Fruit fly (Drosophila melanogaster) whole organism, embryonic: Measurements from ENCODE around the gene CG9393.

Experiments
- Awh ChIP-seq: fragments of 200-800 bp; sonication (Bioruptor generic); IDR thresholded peaks from 2 replicates; pipeline ENCODE4, ENCODE4 v1.3.6; 2022; ENCODE audit warnings: missing biosample characterization, missing genetic modification characterization
- CG14050 ChIP-seq: fragments of 200-800 bp; sonication (Bioruptor generic); IDR thresholded peaks from 3 replicates; pipeline ENCODE4 v1.3.6; 2022; ENCODE audit warnings: missing biosample characterization, missing genetic modification characterization
- CG14667 ChIP-seq: fragments of 200-800 bp; sonication (Bioruptor generic); IDR thresholded peaks from 2 replicates; pipeline ENCODE4 v1.3.6; 2022; ENCODE audit warnings: missing biosample characterization, missing genetic modification characterization
- CG15479 ChIP-seq: fragments of 200-800 bp; sonication (Bioruptor generic); optimal IDR thresholded peaks from 3 replicates; lab custom pipeline; 2019; ENCODE audit warnings: missing biosample characterization, mild to moderate bottlenecking, missing genetic modification characterization, moderate library complexity
- CG1602 ChIP-seq: fragments of 200-800 bp; sonication (Bioruptor generic); optimal IDR thresholded peaks from 3 replicates; lab custom pipeline; 2016; ENCODE audit warnings: missing biosample characterization, missing genetic modification characterization
- CG17186 ChIP-seq: fragments of 200-800 bp; sonication (Bioruptor generic); optimal IDR thresholded peaks from 3 replicates; lab custom pipeline; 2017; ENCODE audit warnings: missing biosample characterization, missing genetic modification reagents, missing genetic modification characterization
- CG2889 ChIP-seq: fragments of 200-800 bp; sonication (Bioruptor generic); IDR thresholded peaks from 3 replicates; pipeline ENCODE4 v1.3.6; 2022; ENCODE audit warnings: missing biosample characterization, missing genetic modification characterization
- CG31224 ChIP-seq: fragments of 200-800 bp; sonication (Bioruptor generic); IDR thresholded peaks from 2 replicates; pipeline ENCODE4 v1.3.6; 2022; ENCODE audit warnings: missing biosample characterization, missing genetic modification characterization
- CG31365 ChIP-seq: fragments of 200-800 bp; sonication (Bioruptor generic); optimal IDR thresholded peaks from 2 replicates; lab custom pipeline; 2018; ENCODE audit warnings: missing biosample characterization, mild to moderate bottlenecking, missing genetic modification characterization
- CG31441 ChIP-seq: fragments of 200-800 bp; sonication (Bioruptor generic); IDR thresholded peaks from 2 replicates; pipeline ENCODE4 v1.3.6; 2022; ENCODE audit warnings: missing biosample characterization, missing genetic modification characterization
- CG3995 ChIP-seq: fragments of 200-800 bp; sonication (Bioruptor generic); optimal IDR thresholded peaks from 3 replicates; lab custom pipeline; 2016; ENCODE audit warnings: missing biosample characterization, missing genetic modification characterization
- CG4328 ChIP-seq: fragments of 200-800 bp; sonication (Bioruptor generic); optimal IDR thresholded peaks from 3 replicates; lab custom pipeline; 2017; ENCODE audit warnings: missing biosample characterization, missing genetic modification reagents, missing genetic modification characterization
- CG4730 ChIP-seq: fragments of 200-800 bp; sonication (Bioruptor generic); IDR thresholded peaks from 2 replicates; pipeline ENCODE4 v1.3.6; 2022; ENCODE audit warnings: missing biosample characterization, missing genetic modification characterization
- CG4820 ChIP-seq: fragments of 200-800 bp; sonication (Bioruptor generic); optimal IDR thresholded peaks from 3 replicates; lab custom pipeline; 2016; ENCODE audit warnings: missing biosample characterization, missing genetic modification characterization
- CG5245 ChIP-seq: fragments of 200-800 bp; sonication (Bioruptor generic); optimal IDR thresholded peaks from 3 replicates; lab custom pipeline; 2016; ENCODE audit warnings: missing biosample characterization, missing genetic modification characterization
- CG6254 ChIP-seq: fragments of 200-800 bp; sonication (Bioruptor generic); optimal IDR thresholded peaks from 3 replicates; lab custom pipeline; 2017; ENCODE audit warnings: mild to moderate bottlenecking, missing biosample characterization, missing genetic modification reagents, missing genetic modification characterization
- CG6765 ChIP-seq: fragments of 200-800 bp; sonication (Bioruptor generic); optimal IDR thresholded peaks from 3 replicates; lab custom pipeline; 2017; ENCODE audit warnings: missing biosample characterization, mild to moderate bottlenecking, missing genetic modification characterization
- CG7372 ChIP-seq: fragments of 200-800 bp; sonication (Bioruptor generic); IDR thresholded peaks from 2 replicates; pipeline ENCODE4 v1.3.6; 2022; ENCODE audit warnings: missing biosample characterization, missing genetic modification characterization
- CG7745 ChIP-seq: fragments of 200-800 bp; sonication (Bioruptor generic); optimal IDR thresholded peaks from 2 replicates; lab custom pipeline; 2018; ENCODE audit warnings: missing biosample characterization, mild to moderate bottlenecking, missing genetic modification characterization, moderate library complexity
- CG7839 ChIP-seq: fragments of 200-800 bp; sonication (Bioruptor generic); optimal IDR thresholded peaks from 3 replicates; lab custom pipeline; 2018; ENCODE audit warnings: missing biosample characterization, mild to moderate bottlenecking, missing genetic modification characterization, moderate library complexity
- CG8478 ChIP-seq: fragments of >200 bp; optimal IDR thresholded peaks from 2 replicates; lab custom pipeline; 2018
- CG8944 ChIP-seq: fragments of 200-800 bp; sonication (Bioruptor generic); optimal IDR thresholded peaks from 3 replicates; lab custom pipeline; 2016; ENCODE audit warnings: missing biosample characterization, missing genetic modification characterization
- CG9609 ChIP-seq: fragments of 200-800 bp; sonication (Bioruptor generic); optimal IDR thresholded peaks from 3 replicates; lab custom pipeline; 2016; ENCODE audit warnings: missing biosample characterization, missing genetic modification characterization
- Camta ChIP-seq: fragments of 200-800 bp; sonication (Bioruptor generic); optimal IDR thresholded peaks from 2 replicates; lab custom pipeline; 2016; ENCODE audit warnings: missing biosample characterization, missing genetic modification characterization
- CkIIα-i1 ChIP-seq: fragments of 200-800 bp; sonication (Bioruptor generic); IDR thresholded peaks from 2 replicates; pipeline ENCODE4 v1.3.6; 2022; ENCODE audit warnings: missing biosample characterization, missing genetic modification characterization
- Eip74EF ChIP-seq, 2 experiments: fragments of 200-800 bp in 1 of 2; fragments of >200 bp in 1 of 2; sonication (Bioruptor generic) in 1 of 2; optimal IDR thresholded peaks; 2 replicates each; lab custom pipeline; 2017 to 2019; ENCODE audit warnings: missing biosample characterization in 2 of 2, missing genetic modification characterization in 2 of 2, mild to moderate bottlenecking in 1 of 2, moderate library complexity in 1 of 2
- Ets65A ChIP-seq: fragments of 200-800 bp; sonication (Bioruptor generic); peaks from one replicate; lab custom pipeline; 2016; ENCODE audit warnings: missing biosample characterization, missing genetic modification characterization
- GATAe ChIP-seq: fragments of 200-800 bp; sonication (Bioruptor generic); conservative IDR thresholded peaks from 2 replicates; pipeline ENCODE4 v1.3.6; 2022; ENCODE audit warnings: missing biosample characterization, missing genetic modification characterization
- Gsc ChIP-seq: fragments of 200-800 bp; sonication (Bioruptor generic); IDR thresholded peaks from 2 replicates; pipeline ENCODE4 v1.3.6; 2022; ENCODE audit warnings: missing biosample characterization, missing genetic modification characterization
- H2.0 ChIP-seq: fragments of 200-800 bp; sonication (Bioruptor generic); IDR thresholded peaks from 2 replicates; pipeline ENCODE4 v1.3.6; 2022; ENCODE audit warnings: missing biosample characterization, missing genetic modification characterization
- HmgZ ChIP-seq: fragments of 200-800 bp; sonication (Bioruptor generic); optimal IDR thresholded peaks from 2 replicates; lab custom pipeline; 2018; ENCODE audit warnings: missing biosample characterization, mild to moderate bottlenecking, missing genetic modification characterization
- Meics ChIP-seq: fragments of 200-800 bp; sonication (Bioruptor generic); optimal IDR thresholded peaks from 2 replicates; lab custom pipeline; 2017; ENCODE audit warnings: missing biosample characterization, mild to moderate bottlenecking, missing genetic modification characterization
- Taf1 ChIP-seq: fragments of 200-800 bp; sonication (Bioruptor generic); IDR thresholded peaks from 2 replicates; pipeline ENCODE4 v1.3.6; 2022; ENCODE audit warnings: missing biosample characterization, missing genetic modification characterization
- bsh ChIP-seq, 2 experiments: fragments of 200-800 bp; sonication (Bioruptor generic); optimal IDR thresholded peaks; 2 replicates each; lab custom pipeline; 2017 to 2018; ENCODE audit warnings: mild to moderate bottlenecking in 2 of 2, missing biosample characterization in 2 of 2, missing genetic modification characterization in 2 of 2, moderate library complexity in 1 of 2
- btn ChIP-seq: fragments of 200-800 bp; sonication (Bioruptor generic); optimal IDR thresholded peaks from 2 replicates; lab custom pipeline; 2016; ENCODE audit warnings: missing biosample characterization, missing genetic modification characterization
- chif ChIP-seq, 2 experiments: fragments of 200-800 bp; sonication (Bioruptor generic); optimal IDR thresholded peaks; 3 replicates each; lab custom pipeline; 2016; ENCODE audit warnings: missing biosample characterization in 2 of 2, missing genetic modification characterization in 2 of 2
- crc ChIP-seq: fragments of 200-800 bp; sonication (Bioruptor generic); optimal IDR thresholded peaks from 2 replicates; lab custom pipeline; 2016; ENCODE audit warnings: missing biosample characterization, missing genetic modification characterization
- ems ChIP-seq: fragments of 200-800 bp; sonication (Bioruptor generic); optimal IDR thresholded peaks from 3 replicates; lab custom pipeline; 2016; ENCODE audit warnings: missing biosample characterization, missing genetic modification characterization
- en ChIP-seq: fragments of 200-800 bp; sonication (Bioruptor generic); optimal IDR thresholded peaks from 2 replicates; lab custom pipeline; 2016; ENCODE audit warnings: missing biosample characterization, missing genetic modification characterization
- eve ChIP-seq, 2 experiments: fragments of >200 bp; optimal IDR thresholded peaks; 2 replicates each; lab custom pipeline; 2017; ENCODE audit warnings: missing biosample characterization in 2 of 2, missing genetic modification characterization in 2 of 2
- fd96Cb ChIP-seq: fragments of 200-800 bp; sonication (Bioruptor generic); optimal IDR thresholded peaks from 2 replicates; lab custom pipeline; 2018; ENCODE audit warnings: missing biosample characterization, mild to moderate bottlenecking, missing genetic modification characterization, moderate library complexity
- gce ChIP-seq: fragments of 200-800 bp; sonication (Bioruptor generic); IDR thresholded peaks from 3 replicates; pipeline ENCODE4 v1.3.6; 2022; ENCODE audit warnings: missing biosample characterization, missing genetic modification characterization
- jigr1 ChIP-seq: fragments of 200-800 bp; sonication (Bioruptor generic); IDR thresholded peaks from 3 replicates; pipeline ENCODE4 v1.3.6; 2022; ENCODE audit warnings: missing biosample characterization, missing genetic modification characterization
- jumu ChIP-seq: fragments of 200-800 bp; sonication (Bioruptor generic); optimal IDR thresholded peaks from 3 replicates; lab custom pipeline; 2016; ENCODE audit warnings: missing biosample characterization, missing genetic modification characterization
- knrl ChIP-seq: fragments of 200-800 bp; sonication (Bioruptor generic); IDR thresholded peaks from 3 replicates; pipeline ENCODE4 v1.3.6; 2022; ENCODE audit warnings: missing biosample characterization, missing genetic modification characterization; ENCODE audit not compliant: partially characterized antibody
- lov ChIP-seq, 2 experiments: fragments of 200-800 bp in 1 of 2; fragments of >200 bp in 1 of 2; sonication (Bioruptor generic) in 1 of 2; IDR thresholded peaks in 1 of 2; optimal IDR thresholded peaks in 1 of 2; 2 replicates in 1 of 2; 3 replicates in 1 of 2; pipeline versions ENCODE4 v1.3.6 to Lab custom; 2017 to 2022; ENCODE audit warnings: missing biosample characterization in 1 of 2, missing genetic modification characterization in 1 of 2
- mam ChIP-seq: fragments of 200-800 bp; sonication (Bioruptor generic); optimal IDR thresholded peaks from 3 replicates; lab custom pipeline; 2016; ENCODE audit warnings: missing biosample characterization, missing genetic modification characterization
- sens-2 ChIP-seq: fragments of 200-800 bp; sonication (Bioruptor generic); IDR thresholded peaks from 2 replicates; pipeline ENCODE4 v1.3.6; 2022; ENCODE audit warnings: missing biosample characterization, missing genetic modification characterization
- sqz ChIP-seq: fragments of 200-800 bp; sonication (Bioruptor generic); optimal IDR thresholded peaks from 3 replicates; lab custom pipeline; 2018; ENCODE audit warnings: missing biosample characterization, mild to moderate bottlenecking, missing genetic modification characterization
- stc ChIP-seq: fragments of 200-800 bp; sonication (Bioruptor generic); IDR thresholded peaks from 2 replicates; pipeline ENCODE4 v1.3.6; 2022; ENCODE audit warnings: missing biosample characterization, missing genetic modification characterization
- zfh1 ChIP-seq: fragments of 200-800 bp; sonication (Bioruptor generic); IDR thresholded peaks from 3 replicates; pipeline ENCODE4 v1.3.6; 2022; ENCODE audit warnings: missing biosample characterization, missing genetic modification characterization
- zfh2 ChIP-seq: fragments of 200-800 bp; sonication (Bioruptor generic); optimal IDR thresholded peaks from 2 replicates; lab custom pipeline; 2016; ENCODE audit warnings: missing biosample characterization, missing genetic modification characterization

CG9393 gene

dm6 chr3R:9534125-9534496 is 29.4 kb downstream of the CG9393 start (continued):
- TF ChIP-seq fd96Cb (tag; lab: Kevin White, UChicago) (peak; percentile 96), CG31441 (GFP tag; lab: Robert Waterston, UW) (peak; percentile 98), Eip74EF (GFP tag; optimal IDR thresholded peaks at IDR 0.05; lab: Kevin White, UChicago) (peak in 1 of 2 experiments; percentile 95), CG7839 (peak; percentile 95), Awh (peak; percentile 93), CG14050 (peak; percentile 84), CkIIα-i1 (GFP tag; lab: Robert Waterston, UW) (peak; percentile 39; the same call in 1 of the 2 replicates), H2.0 (GFP tag; lab: Robert Waterston, UW) (peak; percentile 93), CG14667 (GFP tag; lab: Robert Waterston, UW) (peak; percentile 88), CG7745 (tag; lab: Kevin White, UChicago) (no peak), CG6765 (GFP tag; lab: Kevin White, UChicago) (peak; percentile 55), jigr1 (peak; percentile 81), CG31365 (tag; lab: Kevin White, UChicago) (peak; percentile 57), ems (GFP tag; lab: Kevin White, UChicago) (peak; percentile 9), CG4328 (GFP tag; lab: Kevin White, UChicago) (peak; percentile 86), CG9609 (peak; percentile 90), CG31224 (GFP tag; lab: Robert Waterston, UW) (peak; percentile 74), CG3995 (GFP tag; lab: Kevin White, UChicago) (peak; percentile 3), Taf1 (GFP tag; lab: Robert Waterston, UW) (peak; percentile 63; the same call in 1 of the 2 replicates), jumu (GFP tag; lab: Kevin White, UChicago) (peak; percentile 81), CG7372 (peak; percentile 87), btn (GFP tag; lab: Kevin White, UChicago) (peak; percentile 87), mam (GFP tag; lab: Kevin White, UChicago) (peak; percentile 87), CG8478 (no peak), HmgZ (peak; percentile 89), chif (GFP tag; optimal IDR thresholded peaks at IDR 0.05; lab: Kevin White, UChicago) (peak; percentile 91 to 95), knrl (no peak), zfh1 (GFP tag; lab: Robert Waterston, UW) (peak; percentile 91), Ets65A (GFP tag; lab: Kevin White, UChicago) (peak; percentile 98), gce (GFP tag; lab: Robert Waterston, UW) (peak; percentile 94), Camta (peak; percentile 93), CG4730 (peak; percentile 86), CG5245 (peak; percentile 92), eve (GFP tag; optimal IDR thresholded peaks at IDR 0.05; lab: Kevin White, UChicago) (peak in 1 of 2 experiments; percentile 98), CG17186 (peak; percentile 73), Meics (GFP tag; lab: Kevin White, UChicago) (peak; percentile 86), bsh (GFP tag; optimal IDR thresholded peaks at IDR 0.05; lab: Kevin White, UChicago) (peak; percentile 65 to 97), GATAe (GFP tag; lab: Robert Waterston, UW) (peak; percentile 33), CG1602 (peak; percentile 91), lov (optimal IDR thresholded peaks at IDR 0.05; lab: Kevin White, UChicago) (no peak), lov (GFP tag; IDR thresholded peaks at IDR 0.05; lab: Robert Waterston, UW) (peak; percentile 89; the same call in 2 of the 3 replicates), CG4820 (GFP tag; lab: Kevin White, UChicago) (peak; percentile 91), stc (GFP tag; lab: Robert Waterston, UW) (peak; percentile 93), CG15479 (GFP tag; lab: Kevin White, UChicago) (no peak), sqz (GFP tag; lab: Kevin White, UChicago) (peak; percentile 86), CG6254 (GFP tag; lab: Kevin White, UChicago) (peak; percentile 93), CG2889 (GFP tag; lab: Robert Waterston, UW) (peak; percentile 84), en (GFP tag; lab: Kevin White, UChicago) (peak; percentile 79), crc (peak; percentile 84), sens-2 (GFP tag; lab: Robert Waterston, UW) (peak; percentile 92), Gsc (GFP tag; lab: Robert Waterston, UW) (no peak; the same call in 1 of the 2 replicates), zfh2 (GFP tag; lab: Kevin White, UChicago) (peak; percentile 70), CG8944 (GFP tag; lab: Kevin White, UChicago) (peak; percentile 90)
